Worm (Caenorhabditis elegans) whole organism, L4/young adult: Measurements from ENCODE around the gene ZC204.13.
"Not testable (repeated sequence)": the region's sequence is repeated elsewhere in the genome, so short reads cannot be mapped to it uniquely, and the experiment has no call there.

ENCODE experiments used
- W03F9.2 ChIP-seq: fragments of 150-350 bp; optimal IDR thresholded peaks from 2 replicates; lab custom pipeline; 2014; ENCODE audit warnings: missing biosample characterization, missing genetic modification characterization
- him-1 ChIP-seq: sonication (generic microtip); optimal IDR thresholded peaks from 2 replicates; lab custom pipeline; 2016; ENCODE audit warnings: missing genotype, missing genetic modification reagents, missing genetic modification characterization, missing compliant biosample characterization

ce11 chrII:1632216-1632615 is 28.6 kb downstream of the ZC204.13 start, which contains the start of gene C08E3.13:
- not testable (repeated sequence) for TF ChIP-seq him-1; W03F9.2 (tag; lab: Kevin White, UChicago)
